Worm (Caenorhabditis elegans) whole organism, late embryonic: ENCODE measurements around the gene F09B9.4.
A peak's percentile ranks its signal among the peaks of the same experiment; 100 is the strongest.

ENCODE experiments used
- C38D4.7 ChIP-seq: fragments of 200-800 bp; sonication (Bioruptor generic); optimal IDR thresholded peaks from 2 replicates; lab custom pipeline; 2018; ENCODE audit warnings: mild to moderate bottlenecking, missing genetic modification characterization, moderate library complexity, missing compliant biosample characterization
- F13H6.1 ChIP-seq: sonication (generic microtip); optimal IDR thresholded peaks from 2 replicates; lab custom pipeline; 2016; ENCODE audit warnings: missing genetic modification characterization, missing compliant biosample characterization
- K02D7.2 ChIP-seq: sonication (generic microtip); optimal IDR thresholded peaks from 2 replicates; lab custom pipeline; 2017; ENCODE audit warnings: mild to moderate bottlenecking, missing genetic modification characterization, missing compliant biosample characterization
- K09A11.1 ChIP-seq: sonication (generic microtip); optimal IDR thresholded peaks from 2 replicates; lab custom pipeline; 2017; ENCODE audit warnings: antibody characterized with exemption, mild to moderate bottlenecking, missing genetic modification characterization, missing compliant biosample characterization; ENCODE audit not compliant: insufficient read depth
- T23F11.4 ChIP-seq: fragments of 200-800 bp; sonication (Bioruptor generic); optimal IDR thresholded peaks from 2 replicates; lab custom pipeline; 2018; ENCODE audit warnings: mild to moderate bottlenecking, missing genetic modification characterization, missing compliant biosample characterization
- Y22D7AL.16 ChIP-seq: sonication (generic microtip); optimal IDR thresholded peaks from 2 replicates; lab custom pipeline; 2016; ENCODE audit warnings: missing genetic modification characterization, missing compliant biosample characterization
- ama-1 ChIP-seq: fragments of 150-350 bp; optimal IDR thresholded peaks from 2 replicates; lab custom pipeline; 2014
- ceh-14 ChIP-seq: sonication (generic microtip); optimal IDR thresholded peaks from 2 replicates; lab custom pipeline; 2016; ENCODE audit warnings: missing genotype, missing genetic modification characterization, missing compliant biosample characterization
- ceh-18 ChIP-seq: sonication (generic microtip); optimal IDR thresholded peaks from 2 replicates; lab custom pipeline; 2016; ENCODE audit warnings: missing genetic modification characterization, missing compliant biosample characterization
- ceh-19 ChIP-seq: fragments of 200-800 bp; sonication (Bioruptor generic); optimal IDR thresholded peaks from 2 replicates; lab custom pipeline; 2018; ENCODE audit warnings: mild to moderate bottlenecking, missing genetic modification characterization, missing compliant biosample characterization
- ceh-2 ChIP-seq: sonication (generic microtip); optimal IDR thresholded peaks from 2 replicates; lab custom pipeline; 2016; ENCODE audit warnings: missing genotype, missing genetic modification characterization, missing compliant biosample characterization
- ceh-22 ChIP-seq: sonication (generic microtip); optimal IDR thresholded peaks from 2 replicates; lab custom pipeline; 2017; ENCODE audit warnings: missing biosample characterization, missing genetic modification characterization
- ceh-30 ChIP-seq: fragments of 150-350 bp; optimal IDR thresholded peaks from 2 replicates; lab custom pipeline; 2014; ENCODE audit warnings: missing biosample characterization, missing genetic modification characterization
- ceh-45 ChIP-seq: fragments of 200-800 bp; sonication (Bioruptor generic); IDR thresholded peaks from 2 replicates; pipeline ENCODE4 v1.3.6; 2022; ENCODE audit warnings: missing genetic modification reagents, missing genetic modification characterization, missing compliant biosample characterization
- ceh-48 ChIP-seq: sonication (generic microtip); optimal IDR thresholded peaks from 2 replicates; lab custom pipeline; 2016; ENCODE audit warnings: missing genetic modification characterization, inconsistent platforms, missing compliant biosample characterization
- che-1 ChIP-seq: sonication (generic microtip); optimal IDR thresholded peaks from 2 replicates; lab custom pipeline; 2016; ENCODE audit warnings: mild to moderate bottlenecking, missing genetic modification characterization, missing compliant biosample characterization
- dmd-4 ChIP-seq: sonication (generic microtip); optimal IDR thresholded peaks from 2 replicates; lab custom pipeline; 2016; ENCODE audit warnings: borderline replicate concordance, missing genetic modification characterization, missing compliant biosample characterization
- dve-1 ChIP-seq: sonication (generic microtip); optimal IDR thresholded peaks from 2 replicates; lab custom pipeline; 2017; ENCODE audit warnings: antibody characterized with exemption, mild to moderate bottlenecking, missing genetic modification characterization, missing compliant biosample characterization
- elt-2 ChIP-seq: sonication (generic microtip); optimal IDR thresholded peaks from 2 replicates; lab custom pipeline; 2016; ENCODE audit warnings: missing genetic modification reagents, missing genetic modification characterization, missing compliant biosample characterization
- elt-4 ChIP-seq: sonication (generic microtip); optimal IDR thresholded peaks from 2 replicates; lab custom pipeline; 2016; ENCODE audit warnings: missing genetic modification characterization, missing compliant biosample characterization
- eyg-1 ChIP-seq: sonication (generic microtip); optimal IDR thresholded peaks from 2 replicates; lab custom pipeline; 2016; ENCODE audit warnings: missing genotype, missing genetic modification characterization, missing compliant biosample characterization
- fax-1 ChIP-seq: sonication (generic microtip); optimal IDR thresholded peaks from 2 replicates; lab custom pipeline; 2016; ENCODE audit warnings: missing genotype, missing genetic modification characterization, missing compliant biosample characterization
- fkh-10 ChIP-seq: fragments of 150-350 bp; optimal IDR thresholded peaks from 2 replicates; lab custom pipeline; 2014; ENCODE audit warnings: missing biosample characterization, missing genetic modification reagents, missing genetic modification characterization
- hlh-13 ChIP-seq: fragments of 200-800 bp; sonication (Bioruptor generic); optimal IDR thresholded peaks from 2 replicates; lab custom pipeline; 2018; ENCODE audit warnings: mild to moderate bottlenecking, missing genetic modification characterization, missing compliant biosample characterization
- hlh-15 ChIP-seq: sonication (generic microtip); optimal IDR thresholded peaks from 2 replicates; lab custom pipeline; 2016; ENCODE audit warnings: missing genetic modification characterization, missing compliant biosample characterization
- hlh-30 ChIP-seq: sonication (generic microtip); optimal IDR thresholded peaks from 2 replicates; lab custom pipeline; 2017; ENCODE audit warnings: antibody characterized with exemption, missing genetic modification characterization, missing compliant biosample characterization; ENCODE audit not compliant: insufficient read depth
- hlh-6 ChIP-seq: sonication (generic microtip); optimal IDR thresholded peaks from 2 replicates; lab custom pipeline; 2016; ENCODE audit warnings: missing genotype, missing genetic modification characterization, missing compliant biosample characterization
- hlh-8 ChIP-seq: sonication (generic microtip); optimal IDR thresholded peaks from 2 replicates; lab custom pipeline; 2016; ENCODE audit warnings: missing genotype, missing genetic modification characterization, missing compliant biosample characterization
- lim-6 ChIP-seq: sonication (generic microtip); optimal IDR thresholded peaks from 2 replicates; lab custom pipeline; 2016; ENCODE audit warnings: missing genetic modification characterization, missing compliant biosample characterization
- lin-11 ChIP-seq: fragments of 200-800 bp; sonication (Bioruptor generic); optimal IDR thresholded peaks from 2 replicates; lab custom pipeline; 2018; ENCODE audit warnings: mild to moderate bottlenecking, missing genetic modification characterization, missing compliant biosample characterization
- madf-2 ChIP-seq: sonication (generic microtip); optimal IDR thresholded peaks from 2 replicates; lab custom pipeline; 2017; ENCODE audit warnings: missing genetic modification characterization, missing compliant biosample characterization
- mec-3 ChIP-seq: sonication (generic microtip); optimal IDR thresholded peaks from 2 replicates; lab custom pipeline; 2016; ENCODE audit warnings: borderline replicate concordance, missing genetic modification characterization, missing compliant biosample characterization
- nhr-11 ChIP-seq: fragments of 150-350 bp; optimal IDR thresholded peaks from 2 replicates; lab custom pipeline; 2014; ENCODE audit warnings: missing biosample characterization, missing genetic modification characterization
- nhr-232 ChIP-seq: sonication (generic microtip); optimal IDR thresholded peaks from 2 replicates; lab custom pipeline; 2016; ENCODE audit warnings: missing genetic modification characterization, missing compliant biosample characterization
- npax-4 ChIP-seq: sonication (generic microtip); optimal IDR thresholded peaks from 2 replicates; lab custom pipeline; 2016; ENCODE audit warnings: missing genetic modification characterization, missing compliant biosample characterization
- odd-2 ChIP-seq: sonication (generic microtip); optimal IDR thresholded peaks from 2 replicates; lab custom pipeline; 2017; ENCODE audit warnings: antibody characterized with exemption, mild to moderate bottlenecking, missing genetic modification characterization, missing compliant biosample characterization
- pag-3 ChIP-seq: sonication (generic microtip); optimal IDR thresholded peaks from 2 replicates; lab custom pipeline; 2016; ENCODE audit warnings: missing compliant biosample characterization, missing genetic modification characterization, borderline replicate concordance
- pat-9 ChIP-seq: fragments of 200-800 bp; sonication (Bioruptor generic); optimal IDR thresholded peaks from 2 replicates; lab custom pipeline; 2018; ENCODE audit warnings: mild to moderate bottlenecking, missing genetic modification characterization, moderate library complexity, missing compliant biosample characterization
- pax-1 ChIP-seq: fragments of 150-350 bp; optimal IDR thresholded peaks from 2 replicates; lab custom pipeline; 2014; ENCODE audit warnings: missing biosample characterization, missing genetic modification characterization
- pha-2 ChIP-seq: sonication (generic microtip); optimal IDR thresholded peaks from 2 replicates; lab custom pipeline; 2017; ENCODE audit warnings: mild to moderate bottlenecking, missing genetic modification characterization, missing compliant biosample characterization
- pha-4 ChIP-seq: fragments of 150-350 bp; optimal IDR thresholded peaks from 2 replicates; lab custom pipeline; 2018; ENCODE audit warnings: missing biosample characterization, missing genetic modification reagents, missing genetic modification characterization
- pqm-1 ChIP-seq: sonication (generic microtip); optimal IDR thresholded peaks from 2 replicates; lab custom pipeline; 2016; ENCODE audit warnings: missing genetic modification characterization, missing compliant biosample characterization
- ref-2 ChIP-seq: sonication (generic microtip); optimal IDR thresholded peaks from 2 replicates; lab custom pipeline; 2016; ENCODE audit warnings: missing genetic modification characterization, missing compliant biosample characterization
- sox-2 ChIP-seq: fragments of 200-800 bp; sonication (Bioruptor generic); IDR thresholded peaks from 2 replicates; pipeline ENCODE4 v1.3.6; 2022; ENCODE audit warnings: missing genetic modification reagents, missing genetic modification characterization, missing compliant biosample characterization
- syd-9 ChIP-seq: sonication (generic microtip); optimal IDR thresholded peaks from 2 replicates; lab custom pipeline; 2016; ENCODE audit warnings: mild to moderate bottlenecking, missing genetic modification characterization, moderate library complexity, missing compliant biosample characterization
- tbx-2 ChIP-seq: sonication (generic microtip); optimal IDR thresholded peaks from 2 replicates; lab custom pipeline; 2016; ENCODE audit warnings: missing genetic modification characterization, missing compliant biosample characterization
- tbx-7 ChIP-seq: sonication (generic microtip); optimal IDR thresholded peaks from 2 replicates; lab custom pipeline; 2016; ENCODE audit warnings: missing genotype, missing genetic modification characterization, missing compliant biosample characterization
- unc-3 ChIP-seq, 2 experiments: fragments of 200-800 bp in 1 of 2; sonication (Bioruptor generic) in 1 of 2; sonication (generic microtip) in 1 of 2; conservative IDR thresholded peaks in 1 of 2; optimal IDR thresholded peaks in 1 of 2; 2 replicates each; pipeline versions ENCODE4 v1.3.6 to Lab custom; 2016 to 2022; ENCODE audit warnings: missing compliant biosample characterization in 2 of 2, missing genetic modification characterization in 2 of 2, missing genetic modification reagents in 1 of 2
- unc-55 ChIP-seq: sonication (generic microtip); optimal IDR thresholded peaks from 2 replicates; lab custom pipeline; 2017; ENCODE audit warnings: missing biosample characterization, missing genetic modification reagents, missing genetic modification characterization
- unc-86 ChIP-seq: sonication (generic microtip); optimal IDR thresholded peaks from 2 replicates; lab custom pipeline; 2016; ENCODE audit warnings: missing genetic modification characterization, missing compliant biosample characterization

Gene F09B9.4

ce11 chrX:10145011-10145410 is 15.4 kb upstream of the F09B9.4 start (continued):
- TF ChIP-seq pqm-1 (tag; lab: Kevin White, UChicago): peak; percentile 46
- TF ChIP-seq syd-9 (tag; lab: Kevin White, UChicago): peak; percentile 41
- TF ChIP-seq C38D4.7 (GFP tag; lab: Kevin White, UChicago): peak; percentile 15
- TF ChIP-seq che-1 (tag; lab: Kevin White, UChicago): peak; percentile 54
- TF ChIP-seq unc-3 (GFP tag; conservative IDR thresholded peaks at IDR 0.05; lab: Robert Waterston, UW): 0 out of 2 replicates have a peak, but pooled peaks have one; percentile 25
- no peak for TF ChIP-seq unc-3 (tag; optimal IDR thresholded peaks at IDR 0.05; lab: Kevin White, UChicago)
- no peak for TF ChIP-seq eyg-1
- peak; percentile 8 for TF ChIP-seq ceh-19
- TF ChIP-seq ceh-18: peak; percentile 49
- peak; percentile 1 for TF ChIP-seq hlh-13

DNA sequence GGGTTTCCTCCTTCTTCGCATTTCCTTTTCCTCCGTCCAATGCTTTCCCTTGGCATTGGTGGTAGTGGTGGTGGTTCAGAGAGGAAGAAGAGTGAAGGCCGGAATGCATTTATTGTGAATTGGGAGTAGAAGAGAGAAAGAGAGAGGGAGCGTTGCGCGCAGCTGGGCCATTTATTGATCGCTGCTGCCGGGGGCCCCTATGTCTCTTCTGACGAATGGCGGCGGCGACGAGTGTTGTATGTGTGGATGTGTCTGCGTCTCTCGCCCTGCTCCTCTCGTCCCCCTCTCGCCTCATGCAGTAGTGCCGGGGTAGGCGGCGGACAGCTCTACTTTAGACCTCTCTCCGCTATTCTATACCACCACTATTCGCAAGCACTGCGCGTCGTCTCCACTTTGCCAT is 13.8 kb upstream of the F09B9.4 start, which contains the start of gene unc-115:
unc-115 (plus strand) TSS at position 301 of the 400 bp plus-strand sequence.
- peak; percentile 97 for TF ChIP-seq ceh-48 (tag; lab: Kevin White, UChicago)
- TF ChIP-seq ceh-19: peak; percentile 24
- no peak for TF ChIP-seq K02D7.2
- peak; percentile 18 for TF ChIP-seq lim-6 (tag; lab: Kevin White, UChicago)
- peak; percentile 25 for TF ChIP-seq madf-2 (tag; lab: Kevin White, UChicago)
- peak; percentile 12 for TF ChIP-seq dmd-4
- peak; percentile 92 for TF ChIP-seq tbx-2 (tag; lab: Kevin White, UChicago)
- no peak for TF ChIP-seq pqm-1 (tag; lab: Kevin White, UChicago)
- peak; percentile 62 for TF ChIP-seq F13H6.1 (tag; lab: Kevin White, UChicago)
- TF ChIP-seq syd-9 (tag; lab: Kevin White, UChicago): peak; percentile 61
- no peak for TF ChIP-seq nhr-11 (tag; lab: Kevin White, UChicago)
- TF ChIP-seq hlh-30: peak; percentile 50
- no peak for TF ChIP-seq dve-1 (tag; lab: Kevin White, UChicago)
- peak; percentile 91 for TF ChIP-seq ceh-18
- peak; percentile 61 for TF ChIP-seq eyg-1
- no peak for TF ChIP-seq ceh-45 (GFP tag; lab: Robert Waterston, UW)
- no peak for TF ChIP-seq fkh-10 (GFP tag; lab: Kevin White, UChicago)
- no peak for TF ChIP-seq lin-11 (tag; lab: Kevin White, UChicago)
- no peak for TF ChIP-seq elt-2 (tag; lab: Kevin White, UChicago)
- TF ChIP-seq sox-2 (GFP tag; lab: Robert Waterston, UW): no peak; the same call in 1 of the 2 replicates
- no peak for TF ChIP-seq ceh-22 (tag; lab: Kevin White, UChicago)
- no peak for TF ChIP-seq pha-4 (tag; lab: Kevin White, UChicago)
- TF ChIP-seq C38D4.7 (GFP tag; lab: Kevin White, UChicago): no peak
- peak; percentile 50 for TF ChIP-seq nhr-232 (tag; lab: Kevin White, UChicago)
- TF ChIP-seq hlh-6 (tag; lab: Kevin White, UChicago): peak; percentile 29
- no peak for TF ChIP-seq pax-1 (tag; lab: Kevin White, UChicago)
- TF ChIP-seq K09A11.1: peak; percentile 17
- TF ChIP-seq mec-3 (tag; lab: Kevin White, UChicago): no peak
- no peak for TF ChIP-seq elt-4 (tag; lab: Kevin White, UChicago)
- TF ChIP-seq pat-9 (tag; lab: Kevin White, UChicago): no peak
- peak; percentile 93 for TF ChIP-seq ref-2 (tag; lab: Kevin White, UChicago)
- no peak for TF ChIP-seq fax-1 (tag; lab: Kevin White, UChicago)
- TF ChIP-seq hlh-8 (tag; lab: Kevin White, UChicago): peak; percentile 49
- peak; percentile 20 for TF ChIP-seq unc-86 (tag; lab: Kevin White, UChicago)
- no peak for TF ChIP-seq Y22D7AL.16 (tag; lab: Kevin White, UChicago)
- TF ChIP-seq ama-1 (lab: Kevin White, UChicago): no peak
- TF ChIP-seq unc-55: peak; percentile 96
- peak; percentile 86 for TF ChIP-seq ceh-14 (tag; lab: Kevin White, UChicago)
- TF ChIP-seq npax-4 (tag; lab: Kevin White, UChicago): no peak
- TF ChIP-seq T23F11.4: peak; percentile 74
- TF ChIP-seq ceh-30 (tag; lab: Kevin White, UChicago): no peak
- TF ChIP-seq pag-3: peak; percentile 39
- TF ChIP-seq hlh-15: no peak
- peak; percentile 14 for TF ChIP-seq tbx-7 (tag; lab: Kevin White, UChicago)
- peak; percentile 3 for TF ChIP-seq che-1 (tag; lab: Kevin White, UChicago)
- peak; percentile 50 for TF ChIP-seq pha-2 (tag; lab: Kevin White, UChicago)
- TF ChIP-seq ceh-2 (tag; lab: Kevin White, UChicago): peak; percentile 64
- TF ChIP-seq odd-2: no peak
